Fruit fly (Drosophila melanogaster): ENCODE data around the gene CG5157.

dm6 chr3L:16174778-16175177 lies 37.1 kb upstream of the CG5157 start:
- TF ChIP-seq CTCF (optimal IDR thresholded peaks at IDR 0.05) (no peak), CG8478 (optimal IDR thresholded peaks at IDR 0.05) (no peak)

All from S2 (cell line).